Worm (Caenorhabditis elegans): ENCODE results near the gene fbxa-165.

Gene fbxa-165

DNA sequence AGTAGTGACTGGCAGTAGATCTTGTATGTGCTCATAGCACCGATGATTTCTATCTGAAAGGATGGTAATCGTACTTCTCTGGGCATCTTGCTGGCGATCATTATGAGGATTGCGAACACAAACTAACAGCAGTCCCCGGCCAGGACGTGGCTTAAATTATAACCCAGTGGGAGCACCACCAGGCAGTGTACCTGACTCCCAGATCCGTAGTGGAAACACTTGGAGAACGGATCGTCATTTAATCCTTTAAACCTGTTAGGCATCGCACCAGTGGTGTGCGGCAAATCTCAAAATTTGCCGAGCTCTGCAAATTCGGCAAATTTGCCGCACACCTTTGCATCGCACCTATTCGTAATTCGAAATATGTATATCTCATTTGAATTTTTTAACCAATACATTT, 48.6 kb downstream of the fbxa-165 start, which contains the start of gene K05F6.8:
Gene K05F6.8, minus strand, starts transcription at position 101 of the 400 bp plus-strand sequence.
- TF ChIP-seq syd-9 (tag; optimal IDR thresholded peaks at IDR 0.05) (no peak), hlh-8 (tag; optimal IDR thresholded peaks at IDR 0.05) (no peak), sox-4 (tag; optimal IDR thresholded peaks at IDR 0.05) (no peak), gmeb-2 (tag; optimal IDR thresholded peaks at IDR 0.05) (no peak), nhr-232 (tag; optimal IDR thresholded peaks at IDR 0.05) (no peak), hlh-13 (GFP tag; optimal IDR thresholded peaks at IDR 0.05) (no peak), pha-4 (tag; optimal IDR thresholded peaks at IDR 0.05) (no peak), unc-3 (GFP tag; conservative IDR thresholded peaks at IDR 0.05) (no peak), unc-3 (tag; optimal IDR thresholded peaks at IDR 0.05) (no peak), unc-55 (GFP tag; optimal IDR thresholded peaks at IDR 0.05) (no peak), hlh-30 (tag; optimal IDR thresholded peaks at IDR 0.05; ENCODE audit: insufficient read depth) (no peak), ceh-30 (tag; optimal IDR thresholded peaks at IDR 0.05) (no peak), zip-5 (tag; optimal IDR thresholded peaks at IDR 0.05) (no peak), pax-1 (tag; optimal IDR thresholded peaks at IDR 0.05) (no peak), ceh-2 (tag; optimal IDR thresholded peaks at IDR 0.05) (no peak)

Data from whole organism, late embryonic.